Worm (Caenorhabditis elegans): ENCODE results near the gene C47A4.3.

The C47A4.3 gene

DNA sequence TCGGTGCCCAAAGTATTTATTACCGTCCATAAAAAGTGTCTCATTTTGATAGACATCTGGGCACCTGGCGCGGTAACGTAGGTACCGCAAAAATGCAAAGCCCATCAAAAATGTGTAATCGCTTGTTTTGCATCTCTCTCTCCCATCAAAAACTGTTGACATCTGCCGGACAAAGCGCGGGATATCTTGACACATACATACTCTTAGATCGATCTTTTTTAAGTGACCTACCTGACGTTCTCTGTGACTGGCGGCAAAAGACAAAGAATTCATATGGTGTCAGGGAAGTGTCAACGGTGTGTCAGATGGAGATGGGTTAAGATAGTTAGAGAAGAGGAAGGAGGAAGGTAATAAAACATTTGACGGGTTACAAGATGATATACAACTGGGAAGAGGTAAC lies 23.2 kb downstream of the C47A4.3 start (continued):
- TF ChIP-seq swsn-7 (tag; optimal IDR thresholded peaks at IDR 0.05) (no peak), ets-5 (GFP tag; IDR thresholded peaks at IDR 0.05) (no peak), nhr-90 (tag; optimal IDR thresholded peaks at IDR 0.05; ENCODE audit: poor library complexity) (peak; percentile 19), dpl-1 (GFP tag; optimal IDR thresholded peaks at IDR 0.05) (no peak), ceh-63 (GFP tag; optimal IDR thresholded peaks at IDR 0.05) (no peak), lin-15B (tag; optimal IDR thresholded peaks at IDR 0.05) (no peak), snpc-4 (tag; optimal IDR thresholded peaks at IDR 0.05) (no peak), lin-39 (tag; optimal IDR thresholded peaks at IDR 0.05) (no peak), mdl-1 (tag; optimal IDR thresholded peaks at IDR 0.05) (no peak), unc-62 (GFP tag; optimal IDR thresholded peaks at IDR 0.05) (no peak), nhr-28 (tag; optimal IDR thresholded peaks at IDR 0.05) (no peak), C04F5.9 (tag; optimal IDR thresholded peaks at IDR 0.05) (no peak), pag-3 (tag; optimal IDR thresholded peaks at IDR 0.05; ENCODE audit: borderline replicate concordance, insufficient read depth) (no peak), lin-14 (GFP tag; optimal IDR thresholded peaks at IDR 0.05) (peak; percentile 74), aha-1 (tag; optimal IDR thresholded peaks at IDR 0.05) (no peak), unc-130 (tag; optimal IDR thresholded peaks at IDR 0.05) (no peak), elt-2 (tag; optimal IDR thresholded peaks at IDR 0.05) (no peak), nhr-84 (tag; optimal IDR thresholded peaks at IDR 0.05) (no peak), blmp-1 (tag; optimal IDR thresholded peaks at IDR 0.05) (peak; percentile 69), dsc-1 (tag; optimal IDR thresholded peaks at IDR 0.05) (no peak), xbp-1 (tag; optimal IDR thresholded peaks at IDR 0.05) (no peak), nhr-237 (tag; optimal IDR thresholded peaks at IDR 0.05) (no peak), ztf-4 (tag; optimal IDR thresholded peaks at IDR 0.05) (no peak), fkh-8 (tag; optimal IDR thresholded peaks at IDR 0.05) (no peak), lin-35 (GFP tag; optimal IDR thresholded peaks at IDR 0.05) (peak in 1 of 2 experiments; percentile 11), hlh-17 (GFP tag; optimal IDR thresholded peaks at IDR 0.05; ENCODE audit: borderline replicate concordance) (no peak), ces-1 (GFP tag; optimal IDR thresholded peaks at IDR 0.05) (no peak), nhr-20 (tag; optimal IDR thresholded peaks at IDR 0.05) (no peak), C16A3.4 (tag; optimal IDR thresholded peaks at IDR 0.05) (peak; percentile 22), C34B4.2 (tag; optimal IDR thresholded peaks at IDR 0.05) (no peak), fos-1 (tag; optimal IDR thresholded peaks at IDR 0.05) (no peak), nhr-47 (tag; optimal IDR thresholded peaks at IDR 0.05) (no peak), jun-1 (tag; optimal IDR thresholded peaks at IDR 0.05) (no peak), ceh-90 (tag; optimal IDR thresholded peaks at IDR 0.05) (no peak), Y116A8C.19 (tag; optimal IDR thresholded peaks at IDR 0.05; ENCODE audit: borderline replicate concordance) (no peak), zag-1 (tag; optimal IDR thresholded peaks at IDR 0.05) (no peak), unc-98 (GFP tag; IDR thresholded peaks at IDR 0.05) (no peak), snu-23 (GFP tag; optimal IDR thresholded peaks at IDR 0.05) (peak; percentile 26), mep-1 (tag; optimal IDR thresholded peaks at IDR 0.05) (peak; percentile 38), grh-1 (GFP tag; IDR thresholded peaks at IDR 0.05) (no peak), egl-13 (tag; optimal IDR thresholded peaks at IDR 0.05) (no peak)

DNA sequence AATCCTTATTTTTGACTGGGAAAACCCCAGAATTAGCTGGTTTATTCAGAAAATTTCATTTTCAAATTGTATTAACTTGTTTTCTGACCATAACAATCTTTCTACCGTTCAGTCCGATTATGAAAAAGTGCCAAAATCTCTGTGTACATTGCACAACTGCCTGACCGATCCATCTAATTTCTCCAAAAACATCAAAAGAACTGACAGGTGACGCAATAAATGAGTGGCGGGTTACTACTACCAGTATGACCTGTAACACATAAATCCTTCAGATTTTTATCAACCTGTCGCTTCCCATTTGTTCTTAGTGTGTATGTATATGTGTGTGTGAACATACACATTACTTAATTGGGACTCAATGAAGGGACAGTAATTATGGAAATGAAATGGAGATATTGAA lies 25.4 kb downstream of the C47A4.3 start:
- no peak for TF ChIP-seq snpc-4 (tag; optimal IDR thresholded peaks at IDR 0.05)
- peak; percentile 8 for TF ChIP-seq blmp-1 (tag; optimal IDR thresholded peaks at IDR 0.05)

- TF ChIP-seq tbx-2 (tag; optimal IDR thresholded peaks at IDR 0.05) (no peak), grh-1 (GFP tag; IDR thresholded peaks at IDR 0.05) (no peak), nhr-12 (tag; optimal IDR thresholded peaks at IDR 0.05) (no peak), nhr-47 (tag; optimal IDR thresholded peaks at IDR 0.05) (no peak)
Measured at ce11 chrIV:13716279-13716678, 25.9 kb downstream of the C47A4.3 start, which contains the start of gene C47A4.1. Gene C47A4.1, minus strand, starts transcription at chrIV:13716379.

All from whole organism, L1 larva.